Worm (Caenorhabditis elegans): ENCODE measurements around the gene pnk-4.

Gene pnk-4

ce11 chrX:5084080-5084479 is 3.6 kb upstream of the pnk-4 start:
- TF ChIP-seq egl-43 (GFP tag; IDR thresholded peaks at IDR 0.05): 0 out of 2 replicates have a peak, but pooled peaks have one; percentile 28
- TF ChIP-seq nhr-76 (tag; optimal IDR thresholded peaks at IDR 0.05): no peak

DNA sequence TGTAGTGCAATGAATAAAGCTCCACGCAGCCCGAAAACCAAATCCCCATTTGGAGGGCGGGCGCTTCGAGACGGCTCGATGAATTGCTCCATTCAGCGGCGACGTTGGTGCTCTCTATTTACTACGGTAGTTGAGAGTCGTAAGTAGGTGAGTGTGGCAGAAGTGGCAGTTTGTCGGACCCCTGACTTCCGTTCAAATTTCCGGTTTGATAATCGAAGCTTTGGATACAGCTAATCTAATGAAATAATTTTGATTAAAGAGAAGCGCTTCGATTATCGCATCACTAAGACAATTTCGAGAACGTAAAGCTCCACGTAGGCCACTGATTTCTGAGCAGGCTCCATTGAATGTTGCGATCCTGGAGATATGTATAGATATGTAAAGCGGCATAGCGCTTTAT is 3.1 kb upstream of the pnk-4 start, which contains the start of gene ets-5:
ets-5 (minus strand) TSS at position 32 of the 400 bp plus-strand sequence.
- TF ChIP-seq aha-1 (tag): peak; percentile 89
- no peak for TF ChIP-seq hlh-11 (tag; optimal IDR thresholded peaks at IDR 0.05)

DNA sequence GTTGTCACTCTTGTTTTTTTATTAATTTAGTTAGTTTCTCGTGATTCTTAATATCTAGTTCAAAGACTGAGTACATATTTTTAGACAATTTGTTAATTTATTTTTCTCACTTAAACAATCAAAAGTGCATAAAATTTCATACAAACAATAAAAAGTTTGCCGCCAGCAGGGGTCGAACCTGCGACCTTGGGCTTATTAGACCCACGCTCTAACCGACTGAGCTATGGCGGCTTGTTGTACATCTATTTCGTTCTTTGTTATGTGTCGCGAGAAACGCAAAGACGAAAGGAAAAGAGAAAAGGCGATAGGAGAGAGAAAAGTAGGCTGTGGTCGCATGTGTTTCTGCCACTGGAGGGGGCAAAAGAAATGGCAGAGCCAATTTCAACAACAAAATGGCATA is 2.2 kb upstream of the pnk-4 start:
- TF ChIP-seq F26F4.8 (GFP tag; conservative IDR thresholded peaks at IDR 0.05) (peak; percentile 82; the same call in 1 of the 2 replicates), unc-39 (tag; optimal IDR thresholded peaks at IDR 0.05) (no peak), F10B5.3 (tag; optimal IDR thresholded peaks at IDR 0.05) (peak; percentile 63), ceh-62 (tag; optimal IDR thresholded peaks at IDR 0.05) (no peak), ceh-82 (tag; optimal IDR thresholded peaks at IDR 0.05) (no peak), ceh-28 (tag; optimal IDR thresholded peaks at IDR 0.05) (no peak), pqm-1 (tag; optimal IDR thresholded peaks at IDR 0.05) (peak; percentile 10), daf-12 (tag; optimal IDR thresholded peaks at IDR 0.05) (no peak), sdz-12 (GFP tag; optimal IDR thresholded peaks at IDR 0.05) (peak; percentile 74), madf-5 (GFP tag; IDR thresholded peaks at IDR 0.05) (peak; percentile 90 to 92), D1046.2 (GFP tag; IDR thresholded peaks at IDR 0.05) (peak; percentile 86), ceh-20 (GFP tag; IDR thresholded peaks at IDR 0.05) (peak; percentile 93), lin-38 (GFP tag; IDR thresholded peaks at IDR 0.05) (peak; percentile 81), unc-62 (GFP tag; optimal IDR thresholded peaks at IDR 0.05 in 1 of 2) (peak in 1 of 2 experiments; percentile 99), unc-62 (tag; optimal IDR thresholded peaks at IDR 0.05) (no peak), Y75B8A.6 (GFP tag; IDR thresholded peaks at IDR 0.05) (peak; percentile 89; the same call in 1 of the 2 replicates), Y105C5A.15 (GFP tag; IDR thresholded peaks at IDR 0.05) (peak; percentile 86; the same call in 1 of the 2 replicates), rbr-2 (tag; optimal IDR thresholded peaks at IDR 0.05) (peak; percentile 93), daf-8 (GFP tag; IDR thresholded peaks at IDR 0.05) (no peak), skn-1 (tag; optimal IDR thresholded peaks at IDR 0.05) (no peak), snpc-4 (tag; optimal IDR thresholded peaks at IDR 0.05) (no peak), F37D6.2 (tag; optimal IDR thresholded peaks at IDR 0.05) (peak; percentile 78), daf-19 (GFP tag; conservative IDR thresholded peaks at IDR 0.05) (peak; percentile 94), fkh-10 (GFP tag; optimal IDR thresholded peaks at IDR 0.05) (peak; percentile 75), T20F7.1 (GFP tag; optimal IDR thresholded peaks at IDR 0.05) (peak; percentile 73), nhr-48 (tag; optimal IDR thresholded peaks at IDR 0.05) (peak; percentile 87), daf-16 (GFP tag; optimal IDR thresholded peaks at IDR 0.05) (peak; percentile 81 to 90), daf-16 (tag; optimal IDR thresholded peaks at IDR 0.05) (peak; percentile 74), spr-1 (tag; optimal IDR thresholded peaks at IDR 0.05) (peak; percentile 82), nhr-6 (tag; optimal IDR thresholded peaks at IDR 0.05) (peak; percentile 64), ZK546.5 (tag; optimal IDR thresholded peaks at IDR 0.05) (no peak), arid-1 (GFP tag; conservative IDR thresholded peaks at IDR 0.05) (peak; percentile 84), hmg-1.1 (GFP tag; IDR thresholded peaks at IDR 0.05) (peak; percentile 97), nhr-28 (tag; optimal IDR thresholded peaks at IDR 0.05) (peak; percentile 74), ztf-11 (tag; optimal IDR thresholded peaks at IDR 0.05) (no peak), F49E8.2 (tag; optimal IDR thresholded peaks at IDR 0.05; ENCODE audit: borderline replicate concordance) (peak; percentile 75), madf-9 (GFP tag; conservative IDR thresholded peaks at IDR 0.05) (peak; percentile 91), ces-1 (GFP tag; optimal IDR thresholded peaks at IDR 0.05) (peak; percentile 39), lin-29 (GFP tag; IDR thresholded peaks at IDR 0.05) (peak; percentile 82; the same call in 1 of the 2 replicates), vab-7 (GFP tag; IDR thresholded peaks at IDR 0.05) (peak; percentile 95), nhr-76 (tag; optimal IDR thresholded peaks at IDR 0.05) (no peak), ama-1 (optimal IDR thresholded peaks at IDR 0.05) (no peak), nhr-237 (tag; optimal IDR thresholded peaks at IDR 0.05) (no peak), nhr-42 (GFP tag; IDR thresholded peaks at IDR 0.05) (peak; percentile 82), ZK337.2 (GFP tag; IDR thresholded peaks at IDR 0.05) (no peak), dmd-6 (GFP tag; IDR thresholded peaks at IDR 0.05) (peak; percentile 81), mep-1 (tag; optimal IDR thresholded peaks at IDR 0.05) (peak; percentile 94)
